Worm (Caenorhabditis elegans) whole organism, mixed stage, embryonic: ENCODE data around the gene glct-6.

ENCODE experiments used
- blmp-1 ChIP-seq: fragments of 150-350 bp; optimal IDR thresholded peaks from 2 replicates; lab custom pipeline; 2014; ENCODE audit warnings: missing biosample characterization, missing genetic modification characterization
- ceh-83 ChIP-seq: fragments of 200-800 bp; sonication (Bioruptor generic); optimal IDR thresholded peaks from 2 replicates; lab custom pipeline; 2018; ENCODE audit warnings: mild to moderate bottlenecking, missing genetic modification characterization, missing compliant biosample characterization
- ces-1 ChIP-seq: fragments of 150-350 bp; optimal IDR thresholded peaks from 2 replicates; lab custom pipeline; 2014; ENCODE audit warnings: missing biosample characterization, missing genetic modification reagents, missing genetic modification characterization
- elt-1 ChIP-seq: sonication (generic microtip); optimal IDR thresholded peaks from 2 replicates; lab custom pipeline; 2017; ENCODE audit warnings: missing genetic modification characterization, mild to moderate bottlenecking, missing compliant biosample characterization, antibody characterized with exemption, moderate library complexity, borderline replicate concordance; ENCODE audit not compliant: insufficient read depth
- ham-2 ChIP-seq: fragments of 200-800 bp; sonication (Bioruptor generic); optimal IDR thresholded peaks from 2 replicates; lab custom pipeline; 2018; ENCODE audit warnings: mild to moderate bottlenecking, missing genetic modification characterization, missing compliant biosample characterization
- lsy-2 ChIP-seq: fragments of 150-350 bp; optimal IDR thresholded peaks from 2 replicates; lab custom pipeline; 2014; ENCODE audit warnings: missing biosample characterization, missing genetic modification characterization
- mls-2 ChIP-seq: sonication (generic microtip); optimal IDR thresholded peaks from 2 replicates; lab custom pipeline; 2016; ENCODE audit warnings: mild to moderate bottlenecking, missing genetic modification characterization, moderate library complexity, missing compliant biosample characterization
- nhr-237 ChIP-seq: fragments of 150-350 bp; optimal IDR thresholded peaks from 2 replicates; lab custom pipeline; 2014; ENCODE audit warnings: missing biosample characterization, missing genetic modification characterization
- tbx-8 ChIP-seq: fragments of 200-800 bp; sonication (Bioruptor generic); optimal IDR thresholded peaks from 2 replicates; lab custom pipeline; 2018; ENCODE audit warnings: mild to moderate bottlenecking, missing genetic modification characterization, moderate library complexity, missing compliant biosample characterization
- unc-39 ChIP-seq: fragments of 150-350 bp; optimal IDR thresholded peaks from 2 replicates; lab custom pipeline; 2014; ENCODE audit warnings: missing biosample characterization, missing genetic modification characterization
- unc-62 ChIP-seq: fragments of 150-350 bp; optimal IDR thresholded peaks from 2 replicates; lab custom pipeline; 2014; ENCODE audit warnings: missing biosample characterization, missing genetic modification reagents, missing genetic modification characterization

DNA sequence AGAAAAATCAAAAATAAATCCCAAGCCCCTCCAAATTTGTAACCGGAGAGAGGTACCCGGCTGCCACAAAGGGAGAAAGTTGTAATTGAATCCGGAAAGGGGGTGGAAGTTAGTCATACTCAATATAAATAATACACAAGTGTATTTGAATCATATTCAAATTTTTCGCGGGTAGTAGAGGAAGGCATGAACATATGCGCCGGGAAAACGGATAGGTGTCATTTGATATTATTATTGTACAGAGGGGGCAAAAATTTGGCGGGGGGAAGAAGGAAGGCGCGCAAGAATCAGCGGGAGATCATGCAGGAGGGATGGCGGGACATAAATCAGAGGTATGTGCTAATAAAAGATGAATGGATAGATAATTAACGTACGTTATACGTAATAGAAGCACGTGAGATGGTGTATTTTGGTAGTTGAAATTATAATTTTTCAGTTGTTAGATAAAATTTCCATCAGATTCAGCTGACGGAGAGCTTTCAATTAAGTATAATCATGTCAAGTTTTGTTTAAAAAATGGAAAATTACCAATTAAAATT lies 42.6 kb downstream of the glct-6 start, which contains the start of gene F28F9.3:
- TF ChIP-seq unc-39 (tag; lab: Kevin White, UChicago), result no peak
- no peak for TF ChIP-seq ces-1
- TF ChIP-seq ceh-83 (GFP tag; lab: Kevin White, UChicago), result no peak
- no peak for TF ChIP-seq tbx-8 (GFP tag; lab: Kevin White, UChicago)
- TF ChIP-seq elt-1 (tag; lab: Kevin White, UChicago), result peak; percentile 66
- no peak for TF ChIP-seq lsy-2
- no peak for TF ChIP-seq nhr-237
- no peak for TF ChIP-seq unc-62
- TF ChIP-seq mls-2 (tag; lab: Kevin White, UChicago), result no peak
- no peak for TF ChIP-seq blmp-1 (tag; lab: Kevin White, UChicago)
- no peak for TF ChIP-seq ham-2
